Worm (Caenorhabditis elegans): ENCODE data around the gene C07B5.4.

ce11 chrX:9576928-9577327, 47.5 kb downstream of the C07B5.4 start, which contains the start of gene glb-17:
- TF ChIP-seq ztf-23 (GFP tag; IDR thresholded peaks at IDR 0.05): no peak
- no peak for TF ChIP-seq ref-1 (GFP tag; conservative IDR thresholded peaks at IDR 0.05)
